Worm (Caenorhabditis elegans) whole organism, midembryonic: ENCODE results near the gene leo-1.

ENCODE experiments used
- T22C8.4 ChIP-seq: fragments of 200-800 bp; sonication (Bioruptor generic); IDR thresholded peaks from 2 replicates; pipeline ENCODE4 v1.3.6; 2022; ENCODE audit warnings: missing genetic modification characterization, missing compliant biosample characterization
- cog-1 ChIP-seq: sonication (generic microtip); optimal IDR thresholded peaks from 2 replicates; lab custom pipeline; 2016; ENCODE audit warnings: missing genetic modification characterization, missing compliant biosample characterization
- flt-1 ChIP-seq: fragments of 200-800 bp; sonication (Bioruptor generic); IDR thresholded peaks from 2 replicates; pipeline ENCODE4 v1.3.6; 2022; ENCODE audit warnings: missing genetic modification characterization, missing compliant biosample characterization
- klf-2 ChIP-seq: fragments of 200-800 bp; sonication (Bioruptor generic); conservative IDR thresholded peaks from 2 replicates; pipeline ENCODE4 v1.3.6; 2022; ENCODE audit warnings: missing genetic modification reagents, missing genetic modification characterization, missing compliant biosample characterization
- med-1 ChIP-seq: sonication (generic microtip); optimal IDR thresholded peaks from 2 replicates; lab custom pipeline; 2017; ENCODE audit warnings: missing genetic modification characterization, mild to moderate bottlenecking, missing compliant biosample characterization, antibody characterized with exemption, missing genetic modification reagents; ENCODE audit not compliant: insufficient read depth
- ref-1 ChIP-seq: fragments of 200-800 bp; sonication (Bioruptor generic); conservative IDR thresholded peaks from 2 replicates; pipeline ENCODE4 v1.3.6; 2022; ENCODE audit warnings: missing genetic modification reagents, missing genetic modification characterization, missing compliant biosample characterization
- tab-1 ChIP-seq: fragments of 200-800 bp; sonication (Bioruptor generic); IDR thresholded peaks from 2 replicates; pipeline ENCODE4 v1.3.6; 2022; ENCODE audit warnings: missing genetic modification characterization, missing compliant biosample characterization
- ztf-23 ChIP-seq: fragments of 200-800 bp; sonication (Bioruptor generic); IDR thresholded peaks from 2 replicates; pipeline ENCODE4 v1.3.6; 2022; ENCODE audit warnings: missing genetic modification reagents, missing genetic modification characterization, missing compliant biosample characterization
- ztf-29 ChIP-seq: fragments of 200-800 bp; sonication (Bioruptor generic); IDR thresholded peaks from 2 replicates; pipeline ENCODE4 v1.3.6; 2022; ENCODE audit warnings: missing genetic modification reagents, missing genetic modification characterization, missing compliant biosample characterization

leo-1 gene

DNA sequence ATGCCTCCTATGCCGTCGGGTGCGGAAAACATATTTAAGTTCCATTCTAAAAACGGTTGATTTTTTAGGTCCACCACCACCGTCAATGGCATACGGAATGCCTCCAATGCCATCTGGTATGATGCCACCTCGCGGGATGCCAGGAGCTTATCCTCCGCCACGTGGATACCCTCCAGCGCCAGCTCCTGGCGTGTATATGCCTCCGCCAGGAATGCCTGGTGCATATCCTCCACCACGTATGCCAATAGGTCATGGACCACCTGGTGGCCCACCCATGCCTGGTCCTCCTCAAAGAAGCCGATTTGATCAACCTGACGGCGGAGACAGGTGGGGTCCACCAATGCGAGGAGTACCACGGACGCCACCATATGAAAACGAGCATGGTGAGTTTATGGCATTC, 17.7 kb downstream of the leo-1 start:
- TF ChIP-seq klf-2 (GFP tag; lab: Robert Waterston, UW) (0 out of 2 replicates have a peak, but pooled peaks have one; percentile 49), T22C8.4 (GFP tag; lab: Robert Waterston, UW) (no peak)

ce11 chrIV:11310624-11311023, 18.5 kb downstream of the leo-1 start, which contains the start of gene znf-207:
Gene znf-207 (plus strand): TSS chrIV:11310972.
- TF ChIP-seq ztf-29 (GFP tag; lab: Robert Waterston, UW) (no peak), tab-1 (GFP tag; lab: Robert Waterston, UW) (peak; percentile 55; the same call in 1 of the 2 replicates), klf-2 (GFP tag; lab: Robert Waterston, UW) (0 out of 2 replicates have a peak, but pooled peaks have one; percentile 31), flt-1 (GFP tag; lab: Robert Waterston, UW) (peak; percentile 66), ztf-23 (0 out of 2 replicates have a peak, but pooled peaks have one; percentile 64), med-1 (peak; percentile 72), cog-1 (tag; lab: Kevin White, UChicago) (no peak), ref-1 (GFP tag; lab: Robert Waterston, UW) (0 out of 2 replicates have a peak, but pooled peaks have one; percentile 5)

ce11 chrIV:11307770-11308169, 21.4 kb downstream of the leo-1 start:
- TF ChIP-seq klf-2 (GFP tag; lab: Robert Waterston, UW): no peak

- TF ChIP-seq cog-1 (tag; lab: Kevin White, UChicago) (no peak), med-1 (no peak), T22C8.4 (GFP tag; lab: Robert Waterston, UW) (no peak), ztf-29 (GFP tag; lab: Robert Waterston, UW) (no peak), tab-1 (GFP tag; lab: Robert Waterston, UW) (no peak), ztf-23 (no peak), flt-1 (GFP tag; lab: Robert Waterston, UW) (no peak), klf-2 (GFP tag; lab: Robert Waterston, UW) (no peak), ref-1 (GFP tag; lab: Robert Waterston, UW) (no peak)
These were observed 22.6 kb downstream of the leo-1 start, which contains the start of gene B0035.13 for ce11 chrIV:11306548-11306947. Gene B0035.13 (minus strand): TSS chrIV:11306720.

DNA sequence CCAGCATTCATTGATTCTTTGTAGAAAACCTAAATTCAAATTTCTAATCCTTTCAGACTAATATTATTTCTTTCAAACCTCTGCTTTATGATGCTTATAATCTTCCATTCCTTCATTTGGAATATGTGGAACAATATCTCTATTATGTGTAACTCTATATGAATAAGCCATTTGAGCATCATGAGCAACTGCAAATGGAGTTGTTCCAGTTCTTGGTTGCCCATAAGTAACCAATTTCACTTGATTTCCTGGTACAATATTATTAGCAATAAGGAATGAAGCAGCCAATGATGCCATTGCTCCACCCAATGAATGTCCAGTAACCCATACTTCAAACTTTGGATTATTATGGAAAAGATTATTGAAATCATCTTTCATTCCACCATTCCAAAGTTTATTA, 24.2 kb downstream of the leo-1 start:
- TF ChIP-seq ztf-29 (GFP tag; lab: Robert Waterston, UW) (no peak), ztf-23 (no peak), flt-1 (GFP tag; lab: Robert Waterston, UW) (no peak)

DNA sequence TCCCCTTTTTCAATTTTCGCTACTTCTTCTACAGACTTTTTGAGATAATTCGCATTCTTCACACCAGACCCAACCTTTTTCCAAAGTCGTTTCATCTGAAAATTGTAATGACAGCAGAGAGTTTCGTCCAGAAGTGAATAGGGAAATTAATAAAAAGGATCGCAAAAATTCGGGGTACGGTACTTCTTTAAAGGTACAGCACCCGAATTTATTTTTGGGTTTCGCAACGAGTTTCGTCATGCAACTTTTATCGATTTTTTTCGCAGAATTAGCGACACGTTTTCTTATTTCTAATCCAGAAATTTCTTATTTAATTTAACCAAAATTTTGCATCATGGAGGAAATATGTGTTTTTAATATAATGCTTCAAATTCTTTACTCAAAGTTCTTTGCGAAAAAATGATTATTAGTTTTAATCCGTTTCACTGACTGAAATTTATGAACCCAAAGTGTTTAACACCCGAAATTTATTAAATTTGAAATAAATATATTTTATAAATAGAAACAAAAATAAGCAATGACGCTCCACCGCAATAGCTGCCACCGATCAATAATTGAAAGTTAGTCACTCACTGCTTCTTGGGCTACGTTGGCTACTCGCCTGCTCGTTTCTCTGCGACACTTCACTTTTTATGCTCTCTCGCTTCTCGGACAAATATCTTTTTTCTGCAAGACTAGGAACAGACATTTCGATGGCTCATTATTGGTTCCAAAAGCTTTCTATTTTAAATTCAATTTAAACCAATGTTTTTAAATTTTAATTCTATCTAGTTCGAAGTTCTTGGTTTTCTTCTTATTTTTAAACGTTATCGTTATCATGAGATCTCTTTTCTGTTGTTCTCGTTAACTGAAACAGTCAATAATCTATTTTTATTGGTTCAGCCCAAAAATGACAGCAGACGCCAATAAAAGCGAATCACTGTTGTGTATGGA, 30.7 kb downstream of the leo-1 start, which contains the start of the genes B0035.15 and dnj-1:
Gene B0035.15, minus strand, starts transcription at position 99 of the 933 bp plus-strand sequence.
Gene dnj-1, plus strand, starts transcription at position 883 of the 933 bp plus-strand sequence.
- TF ChIP-seq flt-1 (GFP tag; lab: Robert Waterston, UW) (no peak), ztf-23 (no peak), T22C8.4 (GFP tag; lab: Robert Waterston, UW) (peak; percentile 63)

DNA sequence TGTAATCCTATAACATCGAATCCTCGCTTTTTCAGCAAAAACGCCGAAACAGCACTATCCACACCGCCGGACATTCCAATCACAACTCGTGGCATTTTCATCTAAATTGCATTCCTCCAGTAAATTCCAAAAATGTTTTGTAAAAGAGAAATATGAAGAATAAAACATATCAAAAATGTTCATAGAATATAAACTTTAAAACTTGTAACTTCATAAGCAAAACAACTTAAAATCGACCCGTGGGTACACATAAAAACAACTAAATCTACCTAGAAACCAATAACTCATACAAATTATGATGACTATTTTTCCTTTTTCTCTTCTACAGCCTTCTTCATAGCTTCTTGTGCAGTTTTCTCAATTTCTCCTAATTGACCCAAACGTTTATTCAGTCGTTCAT, 32.4 kb downstream of the leo-1 start, which contains the start of gene mttu-1:
Gene mttu-1, minus strand, starts transcription at position 101 of the 400 bp plus-strand sequence.
- TF ChIP-seq flt-1 (GFP tag; lab: Robert Waterston, UW) (no peak), ref-1 (GFP tag; lab: Robert Waterston, UW) (no peak), ztf-23 (no peak), klf-2 (GFP tag; lab: Robert Waterston, UW) (no peak), T22C8.4 (GFP tag; lab: Robert Waterston, UW) (no peak)

DNA sequence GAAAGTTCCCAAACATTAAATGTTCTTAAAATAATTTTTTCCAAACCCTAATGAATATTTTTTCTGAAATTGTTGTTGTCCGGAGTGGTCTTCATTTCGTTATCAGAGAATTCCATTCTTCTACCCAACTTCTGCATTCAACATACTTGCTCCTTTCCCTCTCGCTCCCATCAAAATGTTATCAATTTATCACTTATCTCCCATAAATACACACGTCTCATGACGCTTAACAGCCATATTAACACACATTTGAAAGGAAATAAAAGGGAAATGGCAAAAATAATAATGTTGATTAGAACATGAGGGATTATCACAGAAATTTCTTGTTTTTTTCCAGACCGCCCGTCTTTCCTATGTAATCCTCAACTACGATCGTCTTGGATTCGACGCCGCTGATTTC, 40.2 kb downstream of the leo-1 start:
- TF ChIP-seq ztf-23 (no peak), tab-1 (GFP tag; lab: Robert Waterston, UW) (no peak), flt-1 (GFP tag; lab: Robert Waterston, UW) (no peak), ref-1 (GFP tag; lab: Robert Waterston, UW) (no peak), cog-1 (tag; lab: Kevin White, UChicago) (no peak), T22C8.4 (GFP tag; lab: Robert Waterston, UW) (no peak), ztf-29 (GFP tag; lab: Robert Waterston, UW) (no peak), med-1 (no peak)

ce11 chrIV:11287511-11287910, 41.7 kb downstream of the leo-1 start, which contains the start of gene F54D1.6:
Gene F54D1.6 (plus strand): TSS chrIV:11287811.
- TF ChIP-seq ref-1 (GFP tag; lab: Robert Waterston, UW): no peak
- no peak for TF ChIP-seq T22C8.4 (GFP tag; lab: Robert Waterston, UW)
- no peak for TF ChIP-seq med-1
- TF ChIP-seq ztf-23: no peak
- TF ChIP-seq klf-2 (GFP tag; lab: Robert Waterston, UW): no peak
- TF ChIP-seq tab-1 (GFP tag; lab: Robert Waterston, UW): no peak
- no peak for TF ChIP-seq flt-1 (GFP tag; lab: Robert Waterston, UW)
- TF ChIP-seq ztf-29 (GFP tag; lab: Robert Waterston, UW): no peak
- TF ChIP-seq cog-1 (tag; lab: Kevin White, UChicago): no peak

- no peak for TF ChIP-seq ztf-23
- TF ChIP-seq T22C8.4 (GFP tag; lab: Robert Waterston, UW): no peak
- TF ChIP-seq med-1: no peak
- TF ChIP-seq tab-1 (GFP tag; lab: Robert Waterston, UW): no peak
- no peak for TF ChIP-seq flt-1 (GFP tag; lab: Robert Waterston, UW)
- no peak for TF ChIP-seq cog-1 (tag; lab: Kevin White, UChicago)
- no peak for TF ChIP-seq ztf-29 (GFP tag; lab: Robert Waterston, UW)
- TF ChIP-seq ref-1 (GFP tag; lab: Robert Waterston, UW): no peak
- no peak for TF ChIP-seq klf-2 (GFP tag; lab: Robert Waterston, UW)
These were observed 43.1 kb downstream of the leo-1 start for ce11 chrIV:11286112-11286511.
